Worm (Caenorhabditis elegans): ENCODE data around the gene F35B3.4.

- no peak for TF ChIP-seq unc-39 (tag; optimal IDR thresholded peaks at IDR 0.05)
- TF ChIP-seq snpc-4 (tag; optimal IDR thresholded peaks at IDR 0.05): no peak
- no peak for TF ChIP-seq ceh-82 (tag; optimal IDR thresholded peaks at IDR 0.05)
- no peak for TF ChIP-seq elt-1 (tag; optimal IDR thresholded peaks at IDR 0.05)
- TF ChIP-seq skn-1 (tag; optimal IDR thresholded peaks at IDR 0.05): no peak
- no peak for TF ChIP-seq lin-39 (tag; optimal IDR thresholded peaks at IDR 0.05)
- no peak for TF ChIP-seq nhr-25 (tag; optimal IDR thresholded peaks at IDR 0.05)
- no peak for TF ChIP-seq unc-62 (GFP tag; optimal IDR thresholded peaks at IDR 0.05)
- no peak for TF ChIP-seq nhr-77 (tag; optimal IDR thresholded peaks at IDR 0.05)
- TF ChIP-seq mab-5 (tag; optimal IDR thresholded peaks at IDR 0.05): peak; percentile 11
Observed at ce11 chrX:16999649-17000048, 21.1 kb downstream of the F35B3.4 start.
